Worm (Caenorhabditis elegans) whole organism, midembryonic: ENCODE data around the gene nhr-154.

Source experiments
- T22C8.4 ChIP-seq: fragments of 200-800 bp; sonication (Bioruptor generic); IDR thresholded peaks from 2 replicates; pipeline ENCODE4 v1.3.6; 2022; ENCODE audit warnings: missing genetic modification characterization, missing compliant biosample characterization
- cog-1 ChIP-seq: sonication (generic microtip); optimal IDR thresholded peaks from 2 replicates; lab custom pipeline; 2016; ENCODE audit warnings: missing genetic modification characterization, missing compliant biosample characterization
- flt-1 ChIP-seq: fragments of 200-800 bp; sonication (Bioruptor generic); IDR thresholded peaks from 2 replicates; pipeline ENCODE4 v1.3.6; 2022; ENCODE audit warnings: missing genetic modification characterization, missing compliant biosample characterization
- klf-2 ChIP-seq: fragments of 200-800 bp; sonication (Bioruptor generic); conservative IDR thresholded peaks from 2 replicates; pipeline ENCODE4 v1.3.6; 2022; ENCODE audit warnings: missing genetic modification reagents, missing genetic modification characterization, missing compliant biosample characterization
- med-1 ChIP-seq: sonication (generic microtip); optimal IDR thresholded peaks from 2 replicates; lab custom pipeline; 2017; ENCODE audit warnings: missing genetic modification characterization, mild to moderate bottlenecking, missing compliant biosample characterization, antibody characterized with exemption, missing genetic modification reagents; ENCODE audit not compliant: insufficient read depth
- ref-1 ChIP-seq: fragments of 200-800 bp; sonication (Bioruptor generic); conservative IDR thresholded peaks from 2 replicates; pipeline ENCODE4 v1.3.6; 2022; ENCODE audit warnings: missing genetic modification reagents, missing genetic modification characterization, missing compliant biosample characterization
- tab-1 ChIP-seq: fragments of 200-800 bp; sonication (Bioruptor generic); IDR thresholded peaks from 2 replicates; pipeline ENCODE4 v1.3.6; 2022; ENCODE audit warnings: missing genetic modification characterization, missing compliant biosample characterization
- ztf-23 ChIP-seq: fragments of 200-800 bp; sonication (Bioruptor generic); IDR thresholded peaks from 2 replicates; pipeline ENCODE4 v1.3.6; 2022; ENCODE audit warnings: missing genetic modification reagents, missing genetic modification characterization, missing compliant biosample characterization
- ztf-29 ChIP-seq: fragments of 200-800 bp; sonication (Bioruptor generic); IDR thresholded peaks from 2 replicates; pipeline ENCODE4 v1.3.6; 2022; ENCODE audit warnings: missing genetic modification reagents, missing genetic modification characterization, missing compliant biosample characterization

DNA sequence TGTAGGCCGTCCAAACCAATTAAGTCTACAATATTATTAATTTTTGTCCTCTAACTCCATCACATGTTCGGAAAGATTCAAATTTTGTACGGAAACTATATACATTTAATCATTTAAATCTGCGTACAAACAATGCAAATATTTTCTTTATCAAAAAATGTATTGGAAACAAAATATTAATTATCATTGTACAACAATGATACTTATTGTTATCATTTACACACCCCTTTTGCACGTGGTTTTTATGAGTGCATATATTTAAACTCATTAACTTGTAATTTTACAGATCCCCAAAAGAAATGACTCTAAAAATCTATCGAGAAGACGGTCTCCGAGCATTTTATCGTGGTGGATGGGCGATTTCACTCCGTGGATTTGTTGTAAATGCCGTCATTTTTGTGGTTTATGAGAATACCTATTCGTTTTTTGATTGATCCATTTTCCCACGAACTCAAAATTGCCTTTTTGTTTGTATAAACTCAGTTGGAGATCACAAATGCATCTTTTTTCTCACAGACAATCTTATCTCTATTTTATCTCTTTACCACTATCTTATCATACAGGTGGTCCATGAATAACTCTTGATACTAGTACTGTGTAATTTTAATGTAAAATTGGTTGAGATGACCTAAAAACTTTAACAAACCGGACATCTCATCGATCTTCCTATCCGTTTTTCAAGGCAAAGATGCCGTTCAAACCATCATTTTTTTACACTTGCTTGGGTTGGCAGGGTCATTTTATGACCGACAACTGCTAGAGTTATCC, 15.0 kb upstream of the nhr-154 start:
- TF ChIP-seq tab-1 (GFP tag; lab: Robert Waterston, UW) (no peak), T22C8.4 (no peak), klf-2 (no peak), flt-1 (GFP tag; lab: Robert Waterston, UW) (no peak), ztf-23 (GFP tag; lab: Robert Waterston, UW) (no peak), ref-1 (GFP tag; lab: Robert Waterston, UW) (no peak), ztf-29 (GFP tag; lab: Robert Waterston, UW) (no peak), cog-1 (tag; lab: Kevin White, UChicago) (no peak), med-1 (no peak)
